Comparison of ENCODE assay signal across 2 fruit fly cellular contexts in the genomic region with DNA sequence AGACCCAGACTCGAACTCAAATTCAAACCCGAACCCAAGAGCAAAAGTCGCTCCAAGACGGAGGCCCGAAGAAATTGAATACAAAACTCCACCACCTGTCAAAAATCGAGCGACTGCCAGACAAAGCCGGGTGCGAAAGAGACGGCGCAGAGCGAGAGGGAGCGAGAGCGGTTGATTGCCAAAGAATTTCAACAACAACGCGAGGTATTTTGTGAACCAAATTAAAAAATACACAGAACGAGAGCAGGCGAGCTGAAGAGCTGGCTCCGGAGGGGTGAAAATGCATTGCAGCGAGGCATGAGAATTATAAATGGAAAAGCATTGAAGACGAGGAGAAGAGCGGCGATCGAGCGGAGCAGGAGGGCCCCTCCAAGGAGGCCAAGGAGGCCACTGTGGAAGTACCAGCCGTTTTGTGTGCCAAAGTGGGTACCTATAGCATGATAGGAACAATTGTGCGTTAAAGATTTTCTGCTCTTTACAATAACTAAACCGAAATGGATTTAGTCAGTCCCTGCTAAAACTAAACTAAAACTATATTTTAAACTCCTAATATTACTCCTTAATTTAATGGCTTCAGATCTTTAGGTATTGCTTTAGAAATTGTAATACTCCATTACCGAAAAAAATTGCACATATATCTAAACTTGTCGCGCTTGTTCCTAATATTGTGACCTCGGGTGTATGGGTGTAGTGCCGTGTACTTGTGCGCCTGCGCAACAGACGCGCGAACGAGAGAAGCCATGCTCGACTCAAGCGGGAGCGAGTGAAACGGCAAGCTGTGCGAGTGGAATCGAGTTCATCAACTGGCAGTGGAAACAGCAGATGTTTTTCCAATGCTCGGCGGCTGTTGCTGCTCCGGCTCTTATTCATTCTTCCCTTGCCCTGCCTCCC.
TF ChIP-seq lines count a peak whose summit lies in the region.

No protein-coding gene starts in this region.

TF ChIP-seq in whole organism, embryonic, 481 proteins besides CTCF, POLR2A, EP300 and RAD21 (continued from another document and continues in another):
- peak; percentile 76 for TF ChIP-seq CG17361 (GFP tag; IDR thresholded peaks at IDR 0.05; lab: Robert Waterston, UW)
- peak; percentile 17 for TF ChIP-seq Antp (GFP tag; optimal IDR thresholded peaks at IDR 0.05; lab: Kevin White, UChicago)
- TF ChIP-seq CG16863 (GFP tag; optimal IDR thresholded peaks at IDR 0.05; lab: Kevin White, UChicago): peak; percentile 32
- peak; percentile 80 for TF ChIP-seq corto (GFP tag; optimal IDR thresholded peaks at IDR 0.05; lab: Kevin White, UChicago)
- TF ChIP-seq Kr (GFP tag; optimal IDR thresholded peaks at IDR 0.05; lab: Kevin White, UChicago): peak; percentile 21
- 0 out of 2 replicates have a peak, but pooled peaks have one; percentile 39 for TF ChIP-seq Awh (GFP tag; IDR thresholded peaks at IDR 0.05; lab: Robert Waterston, UW)
- TF ChIP-seq CG2116 (GFP tag; optimal IDR thresholded peaks at IDR 0.05; lab: Kevin White, UChicago): peak; percentile 9
- TF ChIP-seq CG12219 (GFP tag; optimal IDR thresholded peaks at IDR 0.05; lab: Kevin White, UChicago): peak; percentile 36
- TF ChIP-seq CG11695 (GFP tag; IDR thresholded peaks at IDR 0.05; lab: Robert Waterston, UW): peak; percentile 39; the same call in 1 of the 3 replicates
- peak; percentile 69 for TF ChIP-seq CG14710 (tag; optimal IDR thresholded peaks at IDR 0.05; lab: Kevin White, UChicago)
- peak; percentile 31; the same call in 1 of the 2 replicates for TF ChIP-seq sob (GFP tag; IDR thresholded peaks at IDR 0.05; lab: Robert Waterston, UW)
- TF ChIP-seq sima (GFP tag; optimal IDR thresholded peaks at IDR 0.05; lab: Kevin White, UChicago): no peak
- peak; percentile 58 for TF ChIP-seq CG6813 (GFP tag; optimal IDR thresholded peaks at IDR 0.05; lab: Kevin White, UChicago)
- TF ChIP-seq ap (GFP tag; IDR thresholded peaks at IDR 0.05; lab: Robert Waterston, UW): no peak
- TF ChIP-seq ara (GFP tag; IDR thresholded peaks at IDR 0.05; lab: Robert Waterston, UW): peak; percentile 59
- TF ChIP-seq Dad (GFP tag; optimal IDR thresholded peaks at IDR 0.05; lab: Kevin White, UChicago): peak; percentile 30
- TF ChIP-seq pnt (GFP tag; optimal IDR thresholded peaks at IDR 0.05; lab: Kevin White, UChicago): peak; percentile 27
- peak; percentile 34 for TF ChIP-seq Blimp-1 (GFP tag; optimal IDR thresholded peaks at IDR 0.05; lab: Kevin White, UChicago)
- peak; percentile 64 for TF ChIP-seq Oli (tag; optimal IDR thresholded peaks at IDR 0.05; lab: Kevin White, UChicago)
- TF ChIP-seq CG10321 (GFP tag; IDR thresholded peaks at IDR 0.05; lab: Robert Waterston, UW): peak; percentile 49; the same call in 1 of the 2 replicates
- peak; percentile 49 for TF ChIP-seq dmrt99B (tag; optimal IDR thresholded peaks at IDR 0.05; lab: Kevin White, UChicago)
- peak; percentile 36 for TF ChIP-seq Hsf (GFP tag; optimal IDR thresholded peaks at IDR 0.05; lab: Kevin White, UChicago)
- peak; percentile 22 for TF ChIP-seq Hr3 (GFP tag; optimal IDR thresholded peaks at IDR 0.05; lab: Kevin White, UChicago)
- TF ChIP-seq ci (GFP tag; IDR thresholded peaks at IDR 0.05; lab: Robert Waterston, UW): peak; percentile 67; the same call in 2 of the 3 replicates
- TF ChIP-seq D19A (tag; optimal IDR thresholded peaks at IDR 0.05; lab: Kevin White, UChicago): peak; percentile 22
- TF ChIP-seq nerfin-2 (GFP tag; IDR thresholded peaks at IDR 0.05; lab: Robert Waterston, UW; ENCODE audit: partially characterized antibody): no peak
- TF ChIP-seq Xrp1 (GFP tag; IDR thresholded peaks at IDR 0.05; lab: Robert Waterston, UW): peak; percentile 58
- no peak for TF ChIP-seq CG3065 (GFP tag; optimal IDR thresholded peaks at IDR 0.05; lab: Kevin White, UChicago)
- peak; percentile 57 for TF ChIP-seq CG17829 (tag; optimal IDR thresholded peaks at IDR 0.05; lab: Kevin White, UChicago)
- peak; percentile 43 for TF ChIP-seq CG18619 (GFP tag; optimal IDR thresholded peaks at IDR 0.05; lab: Kevin White, UChicago)
- peak; percentile 32; the same call in 1 of the 2 replicates for TF ChIP-seq HLH3B (GFP tag; IDR thresholded peaks at IDR 0.05; lab: Robert Waterston, UW)
- TF ChIP-seq ash1 (GFP tag; optimal IDR thresholded peaks at IDR 0.05; lab: Kevin White, UChicago): no peak
- TF ChIP-seq Atf-2 (GFP tag; optimal IDR thresholded peaks at IDR 0.05; lab: Kevin White, UChicago): peak; percentile 35
- TF ChIP-seq CG8089 (GFP tag; optimal IDR thresholded peaks at IDR 0.05; lab: Kevin White, UChicago): peak; percentile 52
- no peak for TF ChIP-seq CG32532 (GFP tag; IDR thresholded peaks at IDR 0.05; lab: Robert Waterston, UW)
- TF ChIP-seq CG4820 (GFP tag; optimal IDR thresholded peaks at IDR 0.05; lab: Kevin White, UChicago): peak; percentile 23
- peak; percentile 24 for TF ChIP-seq CG11723 (GFP tag; optimal IDR thresholded peaks at IDR 0.05; lab: Kevin White, UChicago)
- peak; percentile 45 for TF ChIP-seq tio (GFP tag; optimal IDR thresholded peaks at IDR 0.05; lab: Kevin White, UChicago)
- no peak for TF ChIP-seq hkb (optimal IDR thresholded peaks at IDR 0.05; lab: Kevin White, UChicago)
- peak; percentile 30; the same call in 1 of the 2 replicates for TF ChIP-seq hkb (GFP tag; IDR thresholded peaks at IDR 0.05; lab: Robert Waterston, UW)
- peak in 1 of 2 experiments; percentile 11 for TF ChIP-seq Hr51 (GFP tag; optimal IDR thresholded peaks at IDR 0.05; lab: Kevin White, UChicago)
- peak; percentile 89 for TF ChIP-seq sd (tag; optimal IDR thresholded peaks at IDR 0.05; lab: Kevin White, UChicago)
- no peak for TF ChIP-seq pita (GFP tag; optimal IDR thresholded peaks at IDR 0.05; lab: Kevin White, UChicago)
- peak; percentile 32; the same call in 1 of the 2 replicates for TF ChIP-seq E2f1 (GFP tag; IDR thresholded peaks at IDR 0.05; lab: Robert Waterston, UW)
- TF ChIP-seq chif (GFP tag; optimal IDR thresholded peaks at IDR 0.05; lab: Kevin White, UChicago): peak; percentile 32 to 40
- TF ChIP-seq Trl (optimal IDR thresholded peaks at IDR 0.05; lab: Kevin White, UChicago): no peak
- TF ChIP-seq Trl (GFP tag; optimal IDR thresholded peaks at IDR 0.05; lab: Kevin White, UChicago): peak; percentile 28
- no peak for TF ChIP-seq abd-A (tag; optimal IDR thresholded peaks at IDR 0.05; lab: Kevin White, UChicago)
- peak; percentile 1 for TF ChIP-seq stwl (tag; optimal IDR thresholded peaks at IDR 0.05; lab: Kevin White, UChicago)
- peak; percentile 71 for TF ChIP-seq gem (tag; optimal IDR thresholded peaks at IDR 0.05; lab: Kevin White, UChicago)
- peak; percentile 73 for TF ChIP-seq CG33557 (GFP tag; optimal IDR thresholded peaks at IDR 0.05; lab: Kevin White, UChicago)
- no peak for TF ChIP-seq mam (GFP tag; optimal IDR thresholded peaks at IDR 0.05; lab: Kevin White, UChicago)
- peak; percentile 52 for TF ChIP-seq CG2678 (tag; optimal IDR thresholded peaks at IDR 0.05; lab: Kevin White, UChicago)
- TF ChIP-seq CG15269 (tag; optimal IDR thresholded peaks at IDR 0.05; lab: Kevin White, UChicago): peak; percentile 22
- no peak for TF ChIP-seq bigmax (GFP tag; optimal IDR thresholded peaks at IDR 0.05; lab: Kevin White, UChicago)
- TF ChIP-seq Lpt (GFP tag; optimal IDR thresholded peaks at IDR 0.05; lab: Kevin White, UChicago): no peak
- peak; percentile 62 for TF ChIP-seq nom (GFP tag; optimal IDR thresholded peaks at IDR 0.05; lab: Kevin White, UChicago)
- peak; percentile 16 for TF ChIP-seq CG12104 (GFP tag; optimal IDR thresholded peaks at IDR 0.05; lab: Kevin White, UChicago)
- peak; percentile 38; the same call in 1 of the 2 replicates for TF ChIP-seq CG6689 (GFP tag; IDR thresholded peaks at IDR 0.05; lab: Robert Waterston, UW)

TF ChIP-seq in whole organism, prepupa, 60 proteins besides CTCF, POLR2A, EP300 and RAD21 (continued from another document):
- peak; percentile 57 for TF ChIP-seq Sox15 (GFP tag; optimal IDR thresholded peaks at IDR 0.05; lab: Kevin White, UChicago)
- TF ChIP-seq CG31627 (GFP tag; optimal IDR thresholded peaks at IDR 0.05; lab: Kevin White, UChicago): peak; percentile 75
- TF ChIP-seq CG8319 (GFP tag; optimal IDR thresholded peaks at IDR 0.05; lab: Kevin White, UChicago): peak; percentile 50
- TF ChIP-seq Hr39 (GFP tag; optimal IDR thresholded peaks at IDR 0.05; lab: Kevin White, UChicago): peak; percentile 83
- peak; percentile 82 for TF ChIP-seq Met (GFP tag; optimal IDR thresholded peaks at IDR 0.05; lab: Kevin White, UChicago)
- TF ChIP-seq CG9139 (GFP tag; optimal IDR thresholded peaks at IDR 0.05; lab: Kevin White, UChicago): peak; percentile 33
- peak; percentile 38; the same call in 2 of the 3 replicates for TF ChIP-seq CG6163 (GFP tag; IDR thresholded peaks at IDR 0.05; lab: Robert Waterston, UW)
- no peak for TF ChIP-seq Lpt (GFP tag; optimal IDR thresholded peaks at IDR 0.05; lab: Kevin White, UChicago)
- peak; percentile 79 for TF ChIP-seq Ets96B (tag; optimal IDR thresholded peaks at IDR 0.05; lab: Kevin White, UChicago)
- 0 out of 3 replicates have a peak, but pooled peaks have one; percentile 30 for TF ChIP-seq eg (GFP tag; IDR thresholded peaks at IDR 0.05; lab: Robert Waterston, UW)
- peak; percentile 77 for TF ChIP-seq acj6 (GFP tag; optimal IDR thresholded peaks at IDR 0.05; lab: Kevin White, UChicago)
- peak; percentile 42 for TF ChIP-seq net (GFP tag; optimal IDR thresholded peaks at IDR 0.05; lab: Kevin White, UChicago)
